Worm (Caenorhabditis elegans) whole organism, L4 larva: Measurements from ENCODE around the gene ugt-50.

Experiments
- R02D3.7 ChIP-seq: fragments of 150-350 bp; sonication (generic microtip); optimal IDR thresholded peaks from 3 replicates; lab custom pipeline; 2014; ENCODE audit warnings: missing biosample characterization, missing genetic modification characterization
- T20F7.1 ChIP-seq: fragments of 200-800 bp; sonication (Bioruptor generic); optimal IDR thresholded peaks from 2 replicates; lab custom pipeline; 2018; ENCODE audit warnings: mild to moderate bottlenecking, missing genetic modification characterization, missing compliant biosample characterization
- T26A8.4 ChIP-seq: fragments of 200-800 bp; sonication (Bioruptor generic); IDR thresholded peaks from 2 replicates; pipeline ENCODE4 v1.3.6; 2022; ENCODE audit warnings: missing genetic modification characterization, missing compliant biosample characterization
- Y48G9A.11 ChIP-seq: fragments of 200-800 bp; sonication (Bioruptor generic); IDR thresholded peaks from 2 replicates; pipeline ENCODE4 v1.3.6; 2022; ENCODE audit warnings: missing genetic modification reagents, missing genetic modification characterization, missing compliant biosample characterization
- Y5F2A.4 ChIP-seq: fragments of 200-800 bp; sonication (Bioruptor generic); optimal IDR thresholded peaks from 2 replicates; lab custom pipeline; 2018; ENCODE audit warnings: mild to moderate bottlenecking, missing genetic modification characterization, missing compliant biosample characterization
- ZK337.2 ChIP-seq: fragments of 200-800 bp; sonication (Bioruptor generic); IDR thresholded peaks from 2 replicates; pipeline ENCODE4 v1.3.6; 2022; ENCODE audit warnings: missing genetic modification reagents, missing genetic modification characterization, missing compliant biosample characterization
- aha-1 ChIP-seq: fragments of 150-350 bp; peaks from one replicate; lab custom pipeline; 2014; ENCODE audit warnings: missing biosample characterization, missing genetic modification characterization
- aly-2 ChIP-seq: sonication (generic microtip); optimal IDR thresholded peaks from 2 replicates; lab custom pipeline; 2018; ENCODE audit warnings: missing biosample characterization, missing genetic modification characterization
- ceh-62 ChIP-seq: sonication (generic microtip); optimal IDR thresholded peaks from 2 replicates; lab custom pipeline; 2017; ENCODE audit warnings: missing biosample characterization, missing genetic modification characterization
- ces-1 ChIP-seq: fragments of 150-350 bp; sonication (generic microtip); optimal IDR thresholded peaks from 4 replicates; lab custom pipeline; 2014; ENCODE audit warnings: missing biosample characterization, missing genetic modification reagents, missing genetic modification characterization
- dmd-6 ChIP-seq: fragments of 200-800 bp; sonication (Bioruptor generic); IDR thresholded peaks from 2 replicates; pipeline ENCODE4 v1.3.6; 2022; ENCODE audit warnings: missing genetic modification reagents, missing genetic modification characterization, missing compliant biosample characterization
- dpl-1 ChIP-seq: fragments of 150-350 bp; optimal IDR thresholded peaks from 2 replicates; lab custom pipeline; 2014; ENCODE audit warnings: missing biosample characterization, missing genetic modification reagents, missing genetic modification characterization
- duxl-1 ChIP-seq: sonication (generic microtip); optimal IDR thresholded peaks from 2 replicates; lab custom pipeline; 2016; ENCODE audit warnings: mild to moderate bottlenecking, missing genetic modification characterization, moderate library complexity, missing compliant biosample characterization; ENCODE audit not compliant: poor library complexity
- egl-27 ChIP-seq: sonication (generic microtip); optimal IDR thresholded peaks from 3 replicates; lab custom pipeline; 2017; ENCODE audit warnings: missing biosample characterization, missing genetic modification reagents, missing genetic modification characterization
- egl-43 ChIP-seq: fragments of 200-800 bp; sonication (Bioruptor generic); IDR thresholded peaks from 2 replicates; pipeline ENCODE4 v1.3.6; 2022; ENCODE audit warnings: missing genetic modification reagents, missing genetic modification characterization, missing compliant biosample characterization
- fos-1 ChIP-seq: fragments of 150-350 bp; optimal IDR thresholded peaks from 2 replicates; lab custom pipeline; 2014; ENCODE audit warnings: missing biosample characterization, missing genetic modification characterization
- hif-1 ChIP-seq, 2 experiments: sonication (generic microtip); optimal IDR thresholded peaks; 2 replicates each; lab custom pipeline; 2016 to 2017; ENCODE audit warnings: missing compliant biosample characterization in 2 of 2, missing genetic modification characterization in 2 of 2, missing genetic modification reagents in 2 of 2, missing genotype in 2 of 2, mild to moderate bottlenecking in 1 of 2
- hlh-30 ChIP-seq: sonication (generic microtip); optimal IDR thresholded peaks from 2 replicates; lab custom pipeline; 2017; ENCODE audit warnings: antibody characterized with exemption, mild to moderate bottlenecking, missing genetic modification characterization, missing compliant biosample characterization; ENCODE audit not compliant: insufficient read depth
- lim-7 ChIP-seq: fragments of 200-800 bp; sonication (Bioruptor generic); IDR thresholded peaks from 2 replicates; pipeline ENCODE4 v1.3.6; 2022; ENCODE audit warnings: missing genetic modification characterization, missing compliant biosample characterization
- lin-39 ChIP-seq: fragments of 150-350 bp; optimal IDR thresholded peaks from 2 replicates; lab custom pipeline; 2014; ENCODE audit warnings: missing biosample characterization, missing genetic modification reagents, missing genetic modification characterization
- madf-5 ChIP-seq, 2 experiments: fragments of 200-800 bp; sonication (Bioruptor generic); IDR thresholded peaks; 2 replicates each; pipeline ENCODE4 v1.3.6; 2022; ENCODE audit warnings: missing compliant biosample characterization in 2 of 2, missing genetic modification characterization in 2 of 2
- mxl-2 ChIP-seq: fragments of 200-800 bp; sonication (Bioruptor generic); conservative IDR thresholded peaks from 2 replicates; pipeline ENCODE4 v1.3.6; 2022; ENCODE audit warnings: missing genetic modification reagents, missing genetic modification characterization, missing compliant biosample characterization
- mxl-3 ChIP-seq: fragments of 200-800 bp; sonication (Bioruptor generic); optimal IDR thresholded peaks from 2 replicates; lab custom pipeline; 2018; ENCODE audit warnings: mild to moderate bottlenecking, missing genetic modification characterization, missing compliant biosample characterization
- nhr-28 ChIP-seq: fragments of 150-350 bp; optimal IDR thresholded peaks from 2 replicates; lab custom pipeline; 2014; ENCODE audit warnings: missing biosample characterization, missing genetic modification characterization
- nhr-77 ChIP-seq: fragments of 150-350 bp; optimal IDR thresholded peaks from 2 replicates; lab custom pipeline; 2014; ENCODE audit warnings: missing biosample characterization, missing genetic modification characterization
- php-3 ChIP-seq: fragments of 200-800 bp; sonication (Bioruptor generic); IDR thresholded peaks from 2 replicates; pipeline ENCODE4 v1.3.6; 2022; ENCODE audit warnings: missing genetic modification reagents, missing genetic modification characterization, missing compliant biosample characterization
- saeg-2 ChIP-seq: fragments of 200-800 bp; sonication (Bioruptor generic); IDR thresholded peaks from 2 replicates; pipeline ENCODE4 v1.3.6; 2022; ENCODE audit warnings: missing genetic modification reagents, missing genetic modification characterization, missing compliant biosample characterization
- sdz-12 ChIP-seq: fragments of 200-800 bp; sonication (Bioruptor generic); optimal IDR thresholded peaks from 2 replicates; lab custom pipeline; 2018; ENCODE audit warnings: mild to moderate bottlenecking, missing genetic modification characterization, missing compliant biosample characterization
- snpc-4 ChIP-seq: fragments of 150-350 bp; optimal IDR thresholded peaks from 2 replicates; lab custom pipeline; 2014; ENCODE audit warnings: missing biosample characterization, missing genetic modification characterization
- spr-1 ChIP-seq: sonication (generic microtip); optimal IDR thresholded peaks from 2 replicates; lab custom pipeline; 2016; ENCODE audit warnings: mild to moderate bottlenecking, missing genetic modification characterization, missing compliant biosample characterization
- tra-1 ChIP-seq: fragments of 200-800 bp; sonication (Bioruptor generic); IDR thresholded peaks from 2 replicates; pipeline ENCODE4 v1.3.6; 2022; ENCODE audit warnings: missing genetic modification reagents, missing genetic modification characterization, missing compliant biosample characterization
- unc-130 ChIP-seq: sonication (generic microtip); optimal IDR thresholded peaks from 2 replicates; lab custom pipeline; 2016; ENCODE audit warnings: missing genetic modification reagents, missing genetic modification characterization, missing compliant biosample characterization
- zfp-3 ChIP-seq: fragments of 200-800 bp; sonication (Bioruptor generic); conservative IDR thresholded peaks from 2 replicates; pipeline ENCODE4 v1.3.6; 2022; ENCODE audit warnings: missing genetic modification reagents, missing genetic modification characterization, missing compliant biosample characterization

The ugt-50 gene

ce11 chrX:12713014-12713413 lies 21.6 kb downstream of the ugt-50 start:
- TF ChIP-seq aha-1 (tag; lab: Kevin White, UChicago) = peak; percentile 98
- no peak for TF ChIP-seq Y48G9A.11
- no peak for TF ChIP-seq madf-5 (GFP tag; IDR thresholded peaks at IDR 0.05; lab: Robert Waterston, UW)
- no peak for TF ChIP-seq ces-1
- no peak for TF ChIP-seq tra-1 (GFP tag; lab: Robert Waterston, UW)
- no peak for TF ChIP-seq snpc-4 (tag; lab: Kevin White, UChicago)
- TF ChIP-seq spr-1 = no peak
- no peak for TF ChIP-seq lim-7
- no peak for TF ChIP-seq R02D3.7 (tag; lab: Kevin White, UChicago)
- TF ChIP-seq mxl-3 (GFP tag; lab: Kevin White, UChicago) = no peak
- no peak for TF ChIP-seq zfp-3
- TF ChIP-seq aly-2 (tag; lab: Kevin White, UChicago) = no peak
- no peak for TF ChIP-seq saeg-2
- TF ChIP-seq sdz-12 (GFP tag; lab: Kevin White, UChicago) = no peak
- no peak for TF ChIP-seq lin-39 (tag; lab: Kevin White, UChicago)
- no peak for TF ChIP-seq egl-27 (tag; lab: Kevin White, UChicago)
- peak in 1 of 2 experiments; percentile 19 for TF ChIP-seq hif-1 (tag; optimal IDR thresholded peaks at IDR 0.05; lab: Kevin White, UChicago)

DNA sequence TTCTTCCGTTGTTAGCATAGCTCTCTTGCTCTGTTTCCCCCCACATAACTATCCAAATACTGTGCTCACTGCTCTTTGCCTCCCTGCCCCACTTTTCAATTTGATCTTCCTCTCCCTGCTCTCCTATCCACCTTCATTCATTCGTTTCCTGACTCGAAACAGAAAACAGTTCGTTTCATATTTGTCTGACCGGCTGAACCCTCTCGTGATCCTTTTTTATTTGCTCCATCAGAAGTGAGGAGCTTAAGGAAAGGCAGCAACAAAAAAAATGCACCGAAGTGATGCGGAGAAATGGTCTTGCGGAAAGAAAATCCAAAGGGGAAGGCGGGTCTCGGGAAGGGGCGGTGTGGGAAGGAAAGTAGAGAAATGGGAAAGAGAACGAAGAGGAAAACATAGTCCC lies 30.1 kb downstream of the ugt-50 start:
- TF ChIP-seq aha-1 (tag; lab: Kevin White, UChicago) = peak; percentile 98
- no peak for TF ChIP-seq dmd-6

DNA sequence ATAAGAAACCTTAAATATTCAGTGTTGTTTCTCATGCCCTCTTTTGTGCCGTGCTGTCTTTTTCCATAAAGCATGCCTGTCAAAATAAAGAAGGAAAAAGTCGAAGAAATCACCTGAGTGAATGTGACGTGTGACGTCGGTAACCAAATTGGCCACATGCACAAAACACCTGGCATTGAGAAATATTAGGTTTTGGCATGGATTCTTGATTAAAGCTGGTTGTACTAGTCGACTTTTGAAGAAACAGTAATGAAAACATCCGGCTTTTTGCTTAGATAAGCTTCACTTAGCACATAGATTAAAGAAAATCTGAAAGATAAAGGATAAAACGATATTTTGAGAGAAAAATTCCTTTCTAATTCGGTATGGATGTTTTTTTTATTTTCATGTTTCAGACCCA lies 34.8 kb downstream of the ugt-50 start:
- TF ChIP-seq aha-1 (tag; lab: Kevin White, UChicago) (peak; percentile 91), nhr-77 (no peak)

- TF ChIP-seq duxl-1 (tag; lab: Kevin White, UChicago) (peak; percentile 27), dpl-1 (GFP tag; lab: Kevin White, UChicago) (no peak)
These were observed 38.7 kb downstream of the ugt-50 start for ce11 chrX:12730075-12730474.

ce11 chrX:12731188-12731857 lies 40.0 kb downstream of the ugt-50 start, which contains the start of gene pgp-12:
Gene pgp-12 (plus strand): TSS chrX:12731807.
- no peak for TF ChIP-seq egl-43
- TF ChIP-seq nhr-28 (tag; lab: Kevin White, UChicago) = peak; percentile 41
- TF ChIP-seq T26A8.4 (GFP tag; lab: Robert Waterston, UW) = no peak
- peak; percentile 47 for TF ChIP-seq dmd-6
- TF ChIP-seq php-3 = peak; percentile 65
- TF ChIP-seq, all 104 proteins: peak for 3

DNA sequence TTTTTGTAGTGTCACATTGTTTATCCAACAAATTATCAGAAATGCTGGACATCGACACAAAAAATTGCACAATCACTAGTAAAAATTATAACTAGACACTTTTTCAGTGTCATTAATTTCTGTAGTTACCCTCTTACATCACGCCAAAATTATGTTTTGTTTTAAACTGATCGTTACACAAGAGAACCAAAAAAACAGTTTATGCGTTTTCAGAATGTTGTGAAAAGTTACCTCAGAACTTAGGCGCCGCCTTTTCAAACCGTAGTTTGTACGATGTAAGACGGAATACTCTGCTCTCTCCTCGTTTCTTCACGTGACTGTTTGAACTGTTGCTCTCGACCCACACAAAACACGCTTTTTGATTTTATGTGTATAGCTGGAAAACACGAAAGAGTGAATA lies 47.1 kb downstream of the ugt-50 start, which contains the start of gene pgp-13:
pgp-13 (plus strand) TSS at position 301 of the 400 bp plus-strand sequence.
- TF ChIP-seq nhr-28 (tag; lab: Kevin White, UChicago) (peak; percentile 31), duxl-1 (tag; lab: Kevin White, UChicago) (no peak), ZK337.2 (no peak), T20F7.1 (no peak), T26A8.4 (GFP tag; lab: Robert Waterston, UW) (no peak), egl-43 (no peak), aha-1 (tag; lab: Kevin White, UChicago) (peak; percentile 12), fos-1 (tag; lab: Kevin White, UChicago) (no peak), madf-5 (GFP tag; IDR thresholded peaks at IDR 0.05; lab: Robert Waterston, UW) (no peak), dmd-6 (0 out of 2 replicates have a peak, but pooled peaks have one; percentile 27), hlh-30 (tag; lab: Kevin White, UChicago) (no peak), snpc-4 (tag; lab: Kevin White, UChicago) (no peak), ceh-62 (no peak), unc-130 (GFP tag; lab: Kevin White, UChicago) (no peak), mxl-2 (GFP tag; lab: Robert Waterston, UW) (no peak), Y5F2A.4 (GFP tag; lab: Kevin White, UChicago) (no peak)
